Fruit fly (Drosophila melanogaster) whole organism, embryonic: ENCODE data around the gene Gclm.
A peak's percentile ranks its signal among the peaks of the same experiment; 100 is the strongest.

Source experiments
- Abd-B ChIP-seq: fragments of 200-800 bp; sonication (Bioruptor generic); optimal IDR thresholded peaks from 2 replicates; lab custom pipeline; 2018; ENCODE audit warnings: missing biosample characterization, mild to moderate bottlenecking, missing genetic modification characterization, moderate library complexity
- CG10274 ChIP-seq: fragments of 200-800 bp; sonication (Bioruptor generic); optimal IDR thresholded peaks from 3 replicates; lab custom pipeline; 2017; ENCODE audit warnings: missing biosample characterization, mild to moderate bottlenecking, missing genetic modification characterization
- CG10366 ChIP-seq: fragments of 200-800 bp; sonication (Bioruptor generic); IDR thresholded peaks from 2 replicates; pipeline ENCODE4 v1.3.6; 2022; ENCODE audit warnings: missing biosample characterization, missing genetic modification characterization
- CG13624 ChIP-seq: fragments of 200-800 bp; sonication (Bioruptor generic); optimal IDR thresholded peaks from 2 replicates; lab custom pipeline; 2016; ENCODE audit warnings: missing biosample characterization, missing genetic modification characterization
- CG14860 ChIP-seq: fragments of 200-800 bp; sonication (Bioruptor generic); IDR thresholded peaks from 3 replicates; pipeline ENCODE4 v1.3.6; 2022; ENCODE audit warnings: missing biosample characterization, missing genetic modification characterization; ENCODE audit not compliant: partially characterized antibody
- CG1529 ChIP-seq: fragments of 200-800 bp; sonication (Bioruptor generic); optimal IDR thresholded peaks from 3 replicates; lab custom pipeline; 2018; ENCODE audit warnings: missing biosample characterization, missing genetic modification characterization
- CG16779 ChIP-seq: fragments of 200-800 bp; sonication (Bioruptor generic); IDR thresholded peaks from 2 replicates; pipeline ENCODE4 v1.3.6; 2022; ENCODE audit warnings: missing biosample characterization, missing genetic modification characterization
- CG17361 ChIP-seq: fragments of 200-800 bp; sonication (Bioruptor generic); IDR thresholded peaks from 3 replicates; pipeline ENCODE4 v1.3.6; 2022; ENCODE audit warnings: missing biosample characterization, missing genetic modification characterization
- CG17802 ChIP-seq: fragments of 200-800 bp; sonication (Bioruptor generic); optimal IDR thresholded peaks from 2 replicates; lab custom pipeline; 2018; ENCODE audit warnings: missing biosample characterization, mild to moderate bottlenecking, missing genetic modification characterization, moderate library complexity
- CG17912 ChIP-seq: fragments of 200-800 bp; sonication (Bioruptor generic); optimal IDR thresholded peaks from 2 replicates; lab custom pipeline; 2018; ENCODE audit warnings: missing biosample characterization, mild to moderate bottlenecking, missing genetic modification characterization
- CG2120 ChIP-seq: fragments of 200-800 bp; sonication (Bioruptor generic); optimal IDR thresholded peaks from 3 replicates; lab custom pipeline; 2016; ENCODE audit warnings: missing biosample characterization, missing genetic modification characterization
- CG2199 ChIP-seq: fragments of 200-800 bp; sonication (Bioruptor generic); IDR thresholded peaks from 3 replicates; pipeline ENCODE4 v1.3.6; 2022; ENCODE audit warnings: missing biosample characterization, missing genetic modification characterization
- CG2678 ChIP-seq: fragments of 200-800 bp; sonication (Bioruptor generic); optimal IDR thresholded peaks from 3 replicates; lab custom pipeline; 2019; ENCODE audit warnings: missing biosample characterization, mild to moderate bottlenecking, missing genetic modification characterization, moderate library complexity
- CG31224 ChIP-seq: fragments of 200-800 bp; sonication (Bioruptor generic); IDR thresholded peaks from 2 replicates; pipeline ENCODE4 v1.3.6; 2022; ENCODE audit warnings: missing biosample characterization, missing genetic modification characterization
- CG32772 ChIP-seq: fragments of 200-800 bp; sonication (Bioruptor generic); IDR thresholded peaks from 2 replicates; pipeline ENCODE4 v1.3.6; 2022; ENCODE audit warnings: missing biosample characterization, missing genetic modification characterization
- CG3726 ChIP-seq: fragments of 200-800 bp; sonication (Bioruptor generic); IDR thresholded peaks from 3 replicates; pipeline ENCODE4, ENCODE4 v1.3.6; 2022; ENCODE audit warnings: missing biosample characterization, missing genetic modification characterization
- CG43689 ChIP-seq: fragments of 200-800 bp; sonication (Bioruptor generic); IDR thresholded peaks from 2 replicates; pipeline ENCODE4 v1.3.6; 2022; ENCODE audit warnings: missing biosample characterization, missing genetic modification characterization
- CG4707 ChIP-seq: fragments of 200-800 bp; sonication (Bioruptor generic); optimal IDR thresholded peaks from 2 replicates; lab custom pipeline; 2018; ENCODE audit warnings: missing biosample characterization, mild to moderate bottlenecking, missing genetic modification characterization, moderate library complexity
- CG5953 ChIP-seq: fragments of 200-800 bp; sonication (Bioruptor generic); IDR thresholded peaks from 2 replicates; pipeline ENCODE4 v1.3.6; 2022; ENCODE audit warnings: missing biosample characterization, missing genetic modification characterization
- CG6272 ChIP-seq: fragments of 200-800 bp; sonication (Bioruptor generic); IDR thresholded peaks from 2 replicates; pipeline ENCODE4 v1.3.6; 2022; ENCODE audit warnings: missing biosample characterization, missing genetic modification characterization
- CG6654 ChIP-seq: fragments of 200-800 bp; sonication (Bioruptor generic); optimal IDR thresholded peaks from 2 replicates; lab custom pipeline; 2017; ENCODE audit warnings: missing biosample characterization, mild to moderate bottlenecking, missing genetic modification characterization
- CG6683 ChIP-seq: fragments of 200-800 bp; sonication (Bioruptor generic); optimal IDR thresholded peaks from 2 replicates; lab custom pipeline; 2017; ENCODE audit warnings: missing biosample characterization, mild to moderate bottlenecking, missing genetic modification characterization, missing genetic modification reagents
- CG7357 ChIP-seq: fragments of 200-800 bp; sonication (Bioruptor generic); IDR thresholded peaks from 3 replicates; pipeline ENCODE4 v1.3.6; 2022; ENCODE audit warnings: missing biosample characterization, missing genetic modification characterization
- CG7987 ChIP-seq: fragments of 200-800 bp; sonication (Bioruptor generic); optimal IDR thresholded peaks from 2 replicates; lab custom pipeline; 2018; ENCODE audit warnings: missing biosample characterization, mild to moderate bottlenecking, missing genetic modification characterization, moderate library complexity
- CG8478 ChIP-seq: fragments of >200 bp; optimal IDR thresholded peaks from 2 replicates; lab custom pipeline; 2018
- CG8944 ChIP-seq: fragments of 200-800 bp; sonication (Bioruptor generic); optimal IDR thresholded peaks from 3 replicates; lab custom pipeline; 2016; ENCODE audit warnings: missing biosample characterization, missing genetic modification characterization
- D19A ChIP-seq: fragments of 200-800 bp; optimal IDR thresholded peaks from 3 replicates; lab custom pipeline; 2019; ENCODE audit warnings: missing biosample characterization, mild to moderate bottlenecking, missing genetic modification characterization, moderate library complexity
- HHEX ChIP-seq: fragments of 200-800 bp; sonication (Bioruptor generic); optimal IDR thresholded peaks from 3 replicates; lab custom pipeline; 2017; ENCODE audit warnings: missing biosample characterization, mild to moderate bottlenecking, missing genetic modification characterization, missing genetic modification reagents
- Hey ChIP-seq: fragments of 200-800 bp; sonication (Bioruptor generic); optimal IDR thresholded peaks from 3 replicates; lab custom pipeline; 2018; ENCODE audit warnings: missing biosample characterization, mild to moderate bottlenecking, missing genetic modification characterization
- Lpt ChIP-seq: fragments of >200 bp; optimal IDR thresholded peaks from 2 replicates; lab custom pipeline; 2018; ENCODE audit warnings: missing biosample characterization, missing genetic modification characterization
- Myb ChIP-seq: fragments of 200-800 bp; sonication (Bioruptor generic); optimal IDR thresholded peaks from 2 replicates; lab custom pipeline; 2016; ENCODE audit warnings: missing biosample characterization, missing genetic modification characterization
- Sox100B ChIP-seq: fragments of 200-800 bp; sonication (Bioruptor generic); optimal IDR thresholded peaks from 3 replicates; lab custom pipeline; 2018; ENCODE audit warnings: missing biosample characterization, mild to moderate bottlenecking, missing genetic modification characterization
- abd-A ChIP-seq: fragments of 200-800 bp; sonication (Bioruptor generic); optimal IDR thresholded peaks from 3 replicates; lab custom pipeline; 2019; ENCODE audit warnings: missing biosample characterization, mild to moderate bottlenecking, missing genetic modification characterization, moderate library complexity
- ap ChIP-seq: fragments of 200-800 bp; sonication (Bioruptor generic); IDR thresholded peaks from 2 replicates; pipeline ENCODE4 v1.3.6; 2022; ENCODE audit warnings: missing biosample characterization, missing genetic modification characterization
- dati ChIP-seq: fragments of 200-800 bp; sonication (Bioruptor generic); IDR thresholded peaks from 2 replicates; pipeline ENCODE4 v1.3.6; 2022; ENCODE audit warnings: missing biosample characterization, missing genetic modification characterization
- dimm ChIP-seq: fragments of 200-800 bp; sonication (Bioruptor generic); IDR thresholded peaks from 2 replicates; pipeline ENCODE4 v1.3.6; 2022; ENCODE audit warnings: missing biosample characterization, missing genetic modification characterization
- ewg ChIP-seq: fragments of 200-800 bp; sonication (Bioruptor generic); optimal IDR thresholded peaks from 3 replicates; lab custom pipeline; 2017; ENCODE audit warnings: mild to moderate bottlenecking, missing biosample characterization, missing genetic modification reagents, missing genetic modification characterization
- ftz-f1 ChIP-seq: fragments of 200-800 bp; sonication (Bioruptor generic); optimal IDR thresholded peaks from 2 replicates; lab custom pipeline; 2016; ENCODE audit warnings: missing biosample characterization, missing genetic modification characterization
- jumu ChIP-seq: fragments of 200-800 bp; sonication (Bioruptor generic); optimal IDR thresholded peaks from 3 replicates; lab custom pipeline; 2016; ENCODE audit warnings: missing biosample characterization, missing genetic modification characterization
- kni ChIP-seq: fragments of 200-800 bp; sonication (Bioruptor generic); optimal IDR thresholded peaks from 3 replicates; lab custom pipeline; 2017; ENCODE audit warnings: mild to moderate bottlenecking, missing biosample characterization, missing genetic modification reagents, missing genetic modification characterization
- luna ChIP-seq: fragments of 200-800 bp; sonication (Bioruptor generic); optimal IDR thresholded peaks from 2 replicates; lab custom pipeline; 2016; ENCODE audit warnings: missing biosample characterization, missing genetic modification characterization
- oc ChIP-seq: fragments of 200-800 bp; sonication (Bioruptor generic); optimal IDR thresholded peaks from 2 replicates; lab custom pipeline; 2018; ENCODE audit warnings: missing biosample characterization, mild to moderate bottlenecking, missing genetic modification characterization, moderate library complexity
- pnt ChIP-seq: fragments of 200-800 bp; sonication (Bioruptor generic); optimal IDR thresholded peaks from 3 replicates; lab custom pipeline; 2016; ENCODE audit warnings: missing biosample characterization, missing genetic modification characterization
- ro ChIP-seq: fragments of 200-800 bp; sonication (Bioruptor generic); IDR thresholded peaks from 2 replicates; pipeline ENCODE4 v1.3.6; 2022; ENCODE audit warnings: missing biosample characterization, missing genetic modification characterization
- row ChIP-seq: fragments of 200-800 bp; sonication (Bioruptor generic); IDR thresholded peaks from 3 replicates; pipeline ENCODE4 v1.3.6; 2022; ENCODE audit warnings: missing biosample characterization, missing genetic modification characterization
- salm ChIP-seq: fragments of 200-800 bp; sonication (Bioruptor generic); optimal IDR thresholded peaks from 2 replicates; lab custom pipeline; 2018; ENCODE audit warnings: missing biosample characterization, mild to moderate bottlenecking, missing genetic modification characterization
- sd ChIP-seq: fragments of 200-800 bp; sonication (Bioruptor generic); optimal IDR thresholded peaks from 3 replicates; lab custom pipeline; 2018; ENCODE audit warnings: missing biosample characterization, mild to moderate bottlenecking, missing genetic modification characterization, moderate library complexity
- slou ChIP-seq: fragments of 200-800 bp; sonication (Bioruptor generic); optimal IDR thresholded peaks from 3 replicates; lab custom pipeline; 2016; ENCODE audit warnings: missing biosample characterization, missing genetic modification characterization
- stc ChIP-seq: fragments of 200-800 bp; sonication (Bioruptor generic); IDR thresholded peaks from 2 replicates; pipeline ENCODE4 v1.3.6; 2022; ENCODE audit warnings: missing biosample characterization, missing genetic modification characterization
- tap ChIP-seq: fragments of 200-800 bp; optimal IDR thresholded peaks from 3 replicates; lab custom pipeline; 2019; ENCODE audit warnings: missing biosample characterization, mild to moderate bottlenecking, missing genetic modification characterization, moderate library complexity
- tx ChIP-seq: fragments of 200-800 bp; sonication (Bioruptor generic); optimal IDR thresholded peaks from 2 replicates; lab custom pipeline; 2016; ENCODE audit warnings: missing biosample characterization, missing genetic modification characterization
- usp ChIP-seq: fragments of >200 bp; optimal IDR thresholded peaks from 2 replicates; lab custom pipeline; 2017; ENCODE audit warnings: missing biosample characterization, missing genetic modification characterization

The Gclm gene

DNA sequence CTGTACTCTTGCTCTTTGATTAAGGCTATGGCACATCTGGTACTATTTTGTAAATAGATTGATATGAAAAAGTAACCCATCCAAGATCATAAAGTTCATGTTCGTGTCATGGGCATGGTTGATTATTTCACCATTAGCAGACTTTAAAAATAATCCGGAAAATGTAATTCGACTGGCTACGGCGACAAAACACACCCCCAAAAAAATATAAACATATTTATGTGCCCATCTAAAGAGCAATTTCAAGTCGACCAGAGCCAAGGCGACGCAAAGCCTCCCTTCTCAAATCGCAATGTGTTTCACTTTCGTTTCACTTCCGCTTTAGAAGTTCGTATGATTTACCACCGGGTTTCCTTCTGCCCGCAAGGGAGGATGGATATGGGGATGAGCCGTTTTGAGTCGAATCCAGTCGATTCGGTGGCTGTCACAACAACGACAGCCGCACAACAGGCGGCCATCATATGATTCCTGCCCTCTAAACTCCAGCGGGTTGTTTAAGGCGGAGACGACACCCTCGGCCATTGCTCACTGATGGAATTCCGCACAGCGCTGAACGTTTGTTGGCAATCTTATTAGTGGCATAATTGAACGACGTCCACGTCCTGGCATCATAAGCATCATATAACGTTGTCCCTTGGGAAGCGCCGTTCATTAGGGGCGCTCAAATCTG lies 32.8 kb upstream of the Gclm start (continued):
- TF ChIP-seq slou (GFP tag; lab: Kevin White, UChicago) = no peak
- peak; percentile 73 for TF ChIP-seq sd
- no peak for TF ChIP-seq CG13624
- no peak for TF ChIP-seq CG5953 (GFP tag; lab: Robert Waterston, UW)
- TF ChIP-seq CG2199 = 0 out of 3 replicates have a peak, but pooled peaks have one; percentile 39
- no peak for TF ChIP-seq CG1529 (GFP tag; lab: Kevin White, UChicago)
- TF ChIP-seq abd-A (tag; lab: Kevin White, UChicago) = peak; percentile 59
- no peak for TF ChIP-seq ewg (GFP tag; lab: Kevin White, UChicago)
- no peak for TF ChIP-seq Sox100B (GFP tag; lab: Kevin White, UChicago)
- no peak for TF ChIP-seq CG10274 (GFP tag; lab: Kevin White, UChicago)
- TF ChIP-seq oc (tag; lab: Kevin White, UChicago) = peak; percentile 42
- TF ChIP-seq CG6272 (GFP tag; lab: Robert Waterston, UW) = no peak
- no peak for TF ChIP-seq CG8944 (GFP tag; lab: Kevin White, UChicago)
- no peak for TF ChIP-seq Abd-B (GFP tag; lab: Kevin White, UChicago)
- no peak for TF ChIP-seq CG7987 (GFP tag; lab: Kevin White, UChicago)
- peak; percentile 77 for TF ChIP-seq Hey (tag; lab: Kevin White, UChicago)
- no peak for TF ChIP-seq luna (GFP tag; lab: Kevin White, UChicago)
- no peak for TF ChIP-seq usp (GFP tag; lab: Kevin White, UChicago)
- TF ChIP-seq jumu = no peak
- no peak for TF ChIP-seq pnt
- TF ChIP-seq CG8478 (lab: Kevin White, UChicago) = no peak
- TF ChIP-seq CG10366 (GFP tag; lab: Robert Waterston, UW) = no peak
- TF ChIP-seq CG43689 = no peak
- peak; percentile 94 for TF ChIP-seq D19A (tag; lab: Kevin White, UChicago)
- TF ChIP-seq HHEX (GFP tag; lab: Kevin White, UChicago) = no peak
- no peak for TF ChIP-seq CG3726 (GFP tag; lab: Robert Waterston, UW)
- no peak for TF ChIP-seq Lpt (GFP tag; lab: Kevin White, UChicago)
- TF ChIP-seq CG17802 (tag; lab: Kevin White, UChicago) = no peak
- TF ChIP-seq dimm (GFP tag; lab: Robert Waterston, UW) = no peak
- TF ChIP-seq row (GFP tag; lab: Robert Waterston, UW) = peak; percentile 41
- TF ChIP-seq CG14860 (GFP tag; lab: Robert Waterston, UW) = no peak
- TF ChIP-seq CG2678 (tag; lab: Kevin White, UChicago) = no peak
- peak; percentile 13 for TF ChIP-seq tap (tag; lab: Kevin White, UChicago)
- TF ChIP-seq stc (GFP tag; lab: Robert Waterston, UW) = no peak
- TF ChIP-seq CG2120 (GFP tag; lab: Kevin White, UChicago) = no peak
- TF ChIP-seq CG4707 (GFP tag; lab: Kevin White, UChicago) = no peak
- no peak for TF ChIP-seq ro
- peak; percentile 18 for TF ChIP-seq kni (GFP tag; lab: Kevin White, UChicago)
- no peak for TF ChIP-seq CG32772 (GFP tag; lab: Robert Waterston, UW)
- TF ChIP-seq CG17361 (GFP tag; lab: Robert Waterston, UW) = no peak
- no peak for TF ChIP-seq CG6654
- no peak for TF ChIP-seq tx (GFP tag; lab: Kevin White, UChicago)
- no peak for TF ChIP-seq ap (GFP tag; lab: Robert Waterston, UW)
- TF ChIP-seq CG31224 (GFP tag; lab: Robert Waterston, UW) = no peak
- TF ChIP-seq CG7357 (GFP tag; lab: Robert Waterston, UW) = no peak
- TF ChIP-seq CG17912 (GFP tag; lab: Kevin White, UChicago) = no peak
- TF ChIP-seq salm (tag; lab: Kevin White, UChicago) = no peak
- no peak for TF ChIP-seq CG16779 (GFP tag; lab: Robert Waterston, UW)
- TF ChIP-seq Myb (GFP tag; lab: Kevin White, UChicago) = no peak
- no peak for TF ChIP-seq dati (GFP tag; lab: Robert Waterston, UW)
- no peak for TF ChIP-seq ftz-f1
- no peak for TF ChIP-seq CG6683 (GFP tag; lab: Kevin White, UChicago)
